Fruit fly (Drosophila melanogaster) whole organism, wandering third instar larva: ENCODE results near the gene ZnT63C.

ENCODE experiments used
- dl ChIP-seq, 2 experiments: fragments of 175-275, 200-275 bp in 1 of 2; fragments of 200-275 bp in 1 of 2; sonication (Bioruptor generic); optimal IDR thresholded peaks; lab custom pipeline; 2018; ENCODE audit warnings: mild to moderate bottlenecking in 2 of 2, missing biosample characterization in 2 of 2, missing genetic modification characterization in 2 of 2, moderate library complexity in 2 of 2; ENCODE audit not compliant: partially characterized antibody in 2 of 2, insufficient read depth in 1 of 2
- pan ChIP-seq: fragments of >200 bp; optimal IDR thresholded peaks from 2 replicates; lab custom pipeline; 2017
- psq ChIP-seq: fragments of 200-800 bp; sonication (Bioruptor generic); optimal IDR thresholded peaks from 3 replicates; lab custom pipeline; 2017; ENCODE audit warnings: missing biosample characterization, mild to moderate bottlenecking, missing genetic modification characterization, moderate library complexity
- rgr ChIP-seq: fragments of 200-800 bp; sonication (Bioruptor generic); optimal IDR thresholded peaks from 3 replicates; lab custom pipeline; 2016; ENCODE audit warnings: missing biosample characterization, mild to moderate bottlenecking, missing genetic modification characterization
- usp ChIP-seq: fragments of >200 bp; optimal IDR thresholded peaks from 2 replicates; lab custom pipeline; 2017; ENCODE audit warnings: missing biosample characterization, missing genetic modification characterization

DNA sequence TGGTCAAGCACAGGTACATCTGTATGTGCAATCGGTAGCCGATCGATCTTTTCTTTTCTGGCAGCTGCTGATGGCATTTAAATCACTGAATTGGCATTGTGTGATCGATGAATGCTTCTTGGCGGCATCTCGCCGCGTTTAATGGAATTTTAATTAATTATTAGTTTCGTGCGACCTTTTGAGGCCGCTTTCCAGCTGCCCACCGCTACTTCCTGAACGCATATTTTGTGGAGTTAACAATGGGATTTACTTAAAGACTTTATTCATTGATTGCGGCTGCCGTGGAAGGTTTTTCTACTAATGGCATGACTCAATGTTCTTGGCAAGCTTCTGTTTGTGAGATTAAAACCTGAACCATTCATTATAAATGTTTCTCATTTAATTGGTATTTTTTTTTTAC lies 41.9 kb upstream of the ZnT63C start:
- TF ChIP-seq dl (GFP tag; optimal IDR thresholded peaks at IDR 0.05; lab: Kevin White, UChicago; ENCODE audit: insufficient read depth in 1 of 2, partially characterized antibody in 2 of 2) (no peak), psq (GFP tag; lab: Kevin White, UChicago) (no peak), usp (no peak), pan (lab: Kevin White, UChicago) (no peak), rgr (GFP tag; lab: Kevin White, UChicago) (no peak)
